Worm (Caenorhabditis elegans) whole organism, L1 larva: ENCODE data around the gene tsct-1.

ENCODE experiments used
- C16A3.4 ChIP-seq: fragments of 150-350 bp; optimal IDR thresholded peaks from 2 replicates; lab custom pipeline; 2014; ENCODE audit warnings: missing biosample characterization, missing genetic modification characterization
- C34B4.2 ChIP-seq: sonication (generic microtip); optimal IDR thresholded peaks from 2 replicates; lab custom pipeline; 2017; ENCODE audit warnings: mild to moderate bottlenecking, missing genetic modification characterization, missing compliant biosample characterization
- aly-2 ChIP-seq: fragments of 150-350 bp; optimal IDR thresholded peaks from 2 replicates; lab custom pipeline; 2014; ENCODE audit warnings: missing biosample characterization, missing genetic modification characterization
- dpl-1 ChIP-seq, 3 experiments: fragments of 150-350 bp in 2 of 3; sonication (generic microtip) in 1 of 3; optimal IDR thresholded peaks; 2 replicates each; lab custom pipeline; 2014 to 2017; ENCODE audit warnings: missing biosample characterization in 3 of 3, missing genetic modification characterization in 3 of 3, missing genetic modification reagents in 3 of 3
- dsc-1 ChIP-seq: sonication (generic microtip); optimal IDR thresholded peaks from 2 replicates; lab custom pipeline; 2016; ENCODE audit warnings: mild to moderate bottlenecking, missing genetic modification characterization, missing compliant biosample characterization
- efl-1 ChIP-seq, 4 experiments: fragments of 150-350 bp; optimal IDR thresholded peaks in 3 of 4; peaks in 1 of 4; 1 replicate in 1 of 4; 2 replicates in 3 of 4; lab custom pipeline; 2014; ENCODE audit warnings: missing biosample characterization in 2 of 4, missing genetic modification characterization in 2 of 4, missing genetic modification reagents in 2 of 4
- elt-2 ChIP-seq: sonication (generic microtip); optimal IDR thresholded peaks from 2 replicates; lab custom pipeline; 2016; ENCODE audit warnings: missing genetic modification characterization, mild to moderate bottlenecking, inconsistent platforms, missing compliant biosample characterization, missing genetic modification reagents
- fkh-8 ChIP-seq: sonication (generic microtip); optimal IDR thresholded peaks from 2 replicates; lab custom pipeline; 2016; ENCODE audit warnings: mild to moderate bottlenecking, missing genetic modification characterization, missing compliant biosample characterization
- grh-1 ChIP-seq: fragments of 200-800 bp; sonication (Bioruptor generic); IDR thresholded peaks from 2 replicates; pipeline ENCODE4 v1.3.6; 2022; ENCODE audit warnings: missing genetic modification reagents, missing genetic modification characterization, missing compliant biosample characterization
- lin-14 ChIP-seq: fragments of 200-800 bp; sonication (Bioruptor generic); optimal IDR thresholded peaks from 2 replicates; lab custom pipeline; 2018; ENCODE audit warnings: mild to moderate bottlenecking, missing genetic modification characterization, moderate library complexity, missing compliant biosample characterization
- lin-35 ChIP-seq, 2 experiments: fragments of 150-350 bp; optimal IDR thresholded peaks; 2 replicates each; lab custom pipeline; 2014; ENCODE audit warnings: missing biosample characterization in 2 of 2, missing genetic modification characterization in 2 of 2, missing genetic modification reagents in 2 of 2
- lin-39 ChIP-seq: fragments of 150-350 bp; optimal IDR thresholded peaks from 2 replicates; lab custom pipeline; 2014; ENCODE audit warnings: missing biosample characterization, missing genetic modification reagents, missing genetic modification characterization
- lir-3 ChIP-seq: sonication (generic microtip); optimal IDR thresholded peaks from 2 replicates; lab custom pipeline; 2016; ENCODE audit warnings: mild to moderate bottlenecking, missing genetic modification characterization, moderate library complexity, missing compliant biosample characterization; ENCODE audit not compliant: poor library complexity
- mdl-1 ChIP-seq, 2 experiments: fragments of 150-350 bp; optimal IDR thresholded peaks; 2 replicates each; lab custom pipeline; 2014 to 2017; ENCODE audit warnings: missing biosample characterization in 2 of 2, missing genetic modification characterization in 2 of 2, inconsistent platforms in 1 of 2
- nhr-11 ChIP-seq: fragments of 150-350 bp; optimal IDR thresholded peaks from 2 replicates; lab custom pipeline; 2014; ENCODE audit warnings: missing biosample characterization, missing genetic modification characterization
- nhr-19 ChIP-seq: fragments of 200-800 bp; sonication (Bioruptor generic); conservative IDR thresholded peaks from 2 replicates; pipeline ENCODE4 v1.3.6; 2022; ENCODE audit warnings: missing genetic modification characterization, missing compliant biosample characterization
- nhr-47 ChIP-seq: sonication (generic microtip); optimal IDR thresholded peaks from 2 replicates; lab custom pipeline; 2016; ENCODE audit warnings: mild to moderate bottlenecking, missing genetic modification characterization, moderate library complexity, missing compliant biosample characterization
- nhr-71 ChIP-seq: sonication (generic microtip); optimal IDR thresholded peaks from 2 replicates; lab custom pipeline; 2016; ENCODE audit warnings: mild to moderate bottlenecking, missing genetic modification characterization, moderate library complexity, missing compliant biosample characterization
- nhr-77 ChIP-seq: fragments of 150-350 bp; optimal IDR thresholded peaks from 2 replicates; lab custom pipeline; 2014; ENCODE audit warnings: missing biosample characterization, missing genetic modification characterization
- nhr-85 ChIP-seq: sonication (generic microtip); peaks from one replicate; lab custom pipeline; 2016; ENCODE audit warnings: missing genetic modification characterization, inconsistent platforms, missing compliant biosample characterization
- sox-4 ChIP-seq: sonication (generic microtip); optimal IDR thresholded peaks from 2 replicates; lab custom pipeline; 2016; ENCODE audit warnings: missing genetic modification characterization, missing compliant biosample characterization
- swsn-7 ChIP-seq: sonication (generic microtip); optimal IDR thresholded peaks from 2 replicates; lab custom pipeline; 2016; ENCODE audit warnings: missing genetic modification characterization, missing compliant biosample characterization
- tbx-2 ChIP-seq: sonication (generic microtip); optimal IDR thresholded peaks from 2 replicates; lab custom pipeline; 2016; ENCODE audit warnings: missing genetic modification characterization, missing compliant biosample characterization
- unc-30 ChIP-seq: sonication (generic microtip); optimal IDR thresholded peaks from 2 replicates; lab custom pipeline; 2017; ENCODE audit warnings: missing biosample characterization, missing genetic modification characterization
- unc-86 ChIP-seq: sonication (generic microtip); optimal IDR thresholded peaks from 2 replicates; lab custom pipeline; 2016; ENCODE audit warnings: missing genetic modification characterization, missing compliant biosample characterization
- zag-1 ChIP-seq: fragments of 150-350 bp; optimal IDR thresholded peaks from 2 replicates; lab custom pipeline; 2014; ENCODE audit warnings: missing biosample characterization, missing genetic modification characterization
- ztf-4 ChIP-seq: fragments of 150-350 bp; optimal IDR thresholded peaks from 2 replicates; lab custom pipeline; 2014; ENCODE audit warnings: missing biosample characterization, missing genetic modification characterization

The tsct-1 gene

DNA sequence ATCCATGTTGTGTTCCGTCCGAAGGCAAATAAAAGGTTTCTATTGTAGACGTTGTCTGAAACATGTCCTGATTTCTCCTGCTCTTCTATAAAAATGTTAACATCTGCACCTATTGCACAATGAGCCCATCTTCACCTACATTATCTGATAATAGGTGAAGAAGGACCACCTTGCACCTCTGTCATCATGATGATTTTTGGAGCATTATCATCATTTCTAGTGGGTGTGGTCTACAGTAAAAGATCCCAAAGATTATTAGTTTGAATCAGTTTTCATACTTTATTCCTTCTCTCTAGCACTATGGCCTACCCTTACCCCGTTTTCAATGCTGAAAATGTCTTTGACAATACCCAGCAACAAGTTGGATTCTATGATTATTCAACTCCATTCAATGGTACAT is 3.6 kb upstream of the tsct-1 start, which contains the start of gene med-1:
med-1 (plus strand) TSS at position 301 of the 400 bp plus-strand sequence.
- TF ChIP-seq nhr-85 (tag; lab: Kevin White, UChicago) (no peak), sox-4 (tag; lab: Kevin White, UChicago) (no peak), efl-1 (optimal IDR thresholded peaks at IDR 0.05; lab: Kevin White, UChicago) (no peak), efl-1 (GFP tag; optimal IDR thresholded peaks at IDR 0.05 in 1 of 2; lab: Kevin White, UChicago) (peak in 1 of 2 experiments; percentile 40), nhr-71 (tag; lab: Kevin White, UChicago) (no peak)
- TF ChIP-seq, all 84 proteins: peak for 1

DNA sequence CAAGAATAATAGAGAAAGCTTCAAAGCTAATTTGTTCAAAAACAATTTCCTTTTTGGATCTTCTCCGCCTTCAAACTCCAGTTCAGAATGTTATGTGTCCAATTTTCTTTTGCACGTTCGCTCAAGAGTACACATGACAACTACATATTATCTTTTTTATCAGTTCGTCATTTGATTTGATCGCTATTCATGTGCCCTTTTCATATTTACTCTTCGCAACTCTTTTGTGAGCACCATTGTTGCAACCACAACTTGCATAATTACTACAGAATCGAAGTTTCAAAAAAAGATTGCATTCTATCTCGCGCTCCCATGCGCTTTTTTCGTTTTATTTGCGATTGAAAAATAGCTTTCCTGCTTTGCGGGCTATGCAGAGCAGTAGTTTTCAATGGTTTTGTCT is 1.3 kb downstream of the tsct-1 start:
- TF ChIP-seq nhr-77 (tag; lab: Kevin White, UChicago) (no peak), lin-39 (tag; lab: Kevin White, UChicago) (no peak), nhr-11 (tag; lab: Kevin White, UChicago) (no peak), aly-2 (tag; lab: Kevin White, UChicago) (no peak), zag-1 (tag; lab: Kevin White, UChicago) (no peak), lin-35 (GFP tag; optimal IDR thresholded peaks at IDR 0.05; lab: Kevin White, UChicago) (peak in 1 of 2 experiments; percentile 4), nhr-19 (GFP tag; lab: Robert Waterston, UW) (no peak), elt-2 (tag; lab: Kevin White, UChicago) (peak; percentile 32), nhr-47 (no peak), C34B4.2 (no peak)

DNA sequence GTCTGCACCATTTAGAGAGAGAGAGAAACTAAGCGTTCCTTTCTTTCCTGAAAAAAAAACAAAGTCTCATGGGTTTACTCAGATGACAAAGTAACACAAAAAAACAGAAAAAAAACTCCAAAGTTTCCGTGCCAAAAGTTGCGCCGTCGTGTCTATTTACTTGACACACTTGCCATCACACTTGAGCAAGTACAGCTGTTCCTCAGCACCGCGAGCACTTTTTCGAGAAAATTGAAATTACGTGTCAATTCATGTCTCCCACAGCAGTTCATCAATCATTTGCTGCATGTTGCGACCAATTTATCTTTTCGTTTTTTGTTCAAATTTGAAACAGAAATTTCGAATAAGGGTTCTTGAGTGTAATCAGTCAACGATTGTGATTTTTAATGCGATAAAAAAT is 2.6 kb downstream of the tsct-1 start:
- peak; percentile 19 for TF ChIP-seq dsc-1 (tag; lab: Kevin White, UChicago)
- no peak for TF ChIP-seq grh-1

DNA sequence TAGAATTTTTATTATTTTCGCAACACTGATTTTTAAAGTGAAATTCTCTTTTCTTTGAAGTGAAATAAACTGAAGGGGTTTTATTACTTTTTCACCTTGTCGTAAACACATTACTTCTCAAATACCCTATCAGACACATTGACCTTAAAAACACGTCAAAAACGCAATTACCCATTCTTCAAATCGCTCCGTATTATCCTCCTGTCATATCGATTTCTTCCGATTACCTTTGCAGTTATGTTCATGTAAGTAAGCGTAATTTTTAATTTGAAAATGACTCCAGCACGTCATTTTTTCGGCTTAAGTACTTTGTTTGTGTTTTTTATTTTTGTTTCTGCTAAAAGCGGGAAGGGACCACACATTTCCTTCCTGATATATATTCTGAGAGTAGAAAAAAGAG is 4.4 kb downstream of the tsct-1 start:
- no peak for TF ChIP-seq nhr-71 (tag; lab: Kevin White, UChicago)
- no peak for TF ChIP-seq efl-1 (optimal IDR thresholded peaks at IDR 0.05; lab: Kevin White, UChicago)
- TF ChIP-seq efl-1 (GFP tag; optimal IDR thresholded peaks at IDR 0.05 in 1 of 2; lab: Kevin White, UChicago) = peak in 1 of 2 experiments; percentile 55

DNA sequence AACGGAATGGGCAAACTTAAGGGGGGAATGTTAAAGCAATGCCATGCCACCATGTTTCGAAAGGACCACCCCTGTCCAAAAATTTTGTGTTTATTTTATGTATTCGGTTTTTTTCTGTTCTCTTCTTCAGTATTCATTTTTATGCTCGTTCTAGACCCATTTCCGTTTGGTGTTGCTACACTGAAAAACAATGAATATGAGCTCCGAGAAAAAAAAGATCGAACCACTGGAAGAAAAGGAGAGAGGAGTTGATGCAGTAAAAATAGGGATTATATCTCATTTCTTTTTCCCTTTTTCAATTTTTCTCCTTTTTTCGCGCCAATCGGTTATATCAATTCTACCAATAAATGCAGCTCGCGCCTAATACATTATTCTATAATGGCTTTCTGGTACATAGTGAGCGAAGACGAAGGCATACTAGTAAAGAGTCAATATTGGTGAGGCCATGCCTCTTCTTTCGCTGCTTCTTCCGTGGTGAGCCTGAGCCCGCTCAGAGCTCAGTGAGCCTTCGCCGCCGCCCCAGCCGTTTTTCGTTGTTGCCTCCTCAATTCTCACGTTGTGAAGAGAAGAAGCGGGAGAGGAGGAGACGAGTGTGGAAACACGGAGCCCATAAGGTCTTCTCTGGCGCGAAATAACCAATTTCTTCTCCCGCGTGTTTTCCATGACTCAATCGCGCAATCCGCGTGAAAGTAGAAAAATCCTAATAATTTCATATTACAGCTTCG is 6.3 kb downstream of the tsct-1 start:
- no peak for TF ChIP-seq C16A3.4 (tag; lab: Kevin White, UChicago)
- no peak for TF ChIP-seq tbx-2
- no peak for TF ChIP-seq ztf-4
- peak; percentile 5 for TF ChIP-seq swsn-7 (tag; lab: Kevin White, UChicago)
- no peak for TF ChIP-seq efl-1 (optimal IDR thresholded peaks at IDR 0.05; lab: Kevin White, UChicago)
- TF ChIP-seq efl-1 (GFP tag; optimal IDR thresholded peaks at IDR 0.05 in 1 of 2; lab: Kevin White, UChicago) = peak in 1 of 2 experiments; percentile 67
- peak; percentile 48 for TF ChIP-seq lin-14 (GFP tag; lab: Kevin White, UChicago)
- peak; percentile 6 for TF ChIP-seq fkh-8 (tag; lab: Kevin White, UChicago)
- TF ChIP-seq zag-1 (tag; lab: Kevin White, UChicago) = no peak
- TF ChIP-seq dsc-1 (tag; lab: Kevin White, UChicago) = peak; percentile 43
- peak; percentile 4 for TF ChIP-seq unc-86 (tag; lab: Kevin White, UChicago)

DNA sequence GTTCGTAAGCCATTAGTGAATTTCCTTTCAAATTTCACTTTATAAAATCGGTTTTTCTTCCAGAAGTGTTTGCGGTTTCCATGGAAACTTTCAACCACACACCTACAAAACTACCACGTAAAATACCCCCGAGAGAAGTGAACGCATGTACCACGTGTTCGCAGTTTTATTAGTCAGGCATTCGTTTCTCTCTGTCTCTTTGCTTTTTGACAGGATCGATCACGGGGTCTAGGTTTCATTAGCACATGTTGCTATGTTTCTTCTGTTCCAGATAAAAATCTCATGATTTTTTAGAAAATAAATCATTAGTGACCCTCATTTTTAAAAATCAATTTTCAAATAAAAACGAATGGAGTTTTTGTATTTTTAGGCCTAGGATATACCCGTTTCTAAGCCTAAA is 10.5 kb downstream of the tsct-1 start:
- TF ChIP-seq efl-1 (optimal IDR thresholded peaks at IDR 0.05; lab: Kevin White, UChicago) = no peak
- TF ChIP-seq efl-1 (GFP tag; optimal IDR thresholded peaks at IDR 0.05 in 1 of 2; lab: Kevin White, UChicago) = peak in 1 of 2 experiments; percentile 11
- no peak for TF ChIP-seq dpl-1 (GFP tag; optimal IDR thresholded peaks at IDR 0.05; lab: Kevin White, UChicago)
- no peak for TF ChIP-seq mdl-1 (tag; optimal IDR thresholded peaks at IDR 0.05; lab: Kevin White, UChicago)
- no peak for TF ChIP-seq elt-2 (tag; lab: Kevin White, UChicago)
- TF ChIP-seq, all 84 proteins: peak for 1

DNA sequence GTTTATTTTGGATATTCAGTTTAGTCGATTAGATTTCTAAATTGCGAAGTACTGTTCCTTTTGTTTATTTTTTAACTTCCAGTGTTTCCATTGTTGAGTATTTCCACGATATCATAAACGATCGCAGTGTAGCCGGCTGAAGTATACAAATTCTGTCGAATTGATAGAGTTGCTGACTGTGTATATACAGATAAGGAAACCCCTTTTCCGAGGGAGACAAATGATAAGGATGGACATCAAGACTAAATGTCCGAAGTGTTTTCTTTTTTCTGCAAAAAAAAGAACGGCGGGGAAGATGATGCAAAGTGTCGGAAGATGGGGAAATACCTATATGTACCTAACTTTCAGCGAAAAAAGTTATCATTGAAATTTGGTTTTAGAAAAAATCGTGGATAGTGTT is 12.7 kb downstream of the tsct-1 start:
- TF ChIP-seq unc-30 (tag; lab: Kevin White, UChicago) (no peak), elt-2 (tag; lab: Kevin White, UChicago) (peak; percentile 8), lir-3 (tag; lab: Kevin White, UChicago) (no peak)
